Worm (Caenorhabditis elegans) whole organism, early embryonic: Measurements from ENCODE around the gene rgr-1.

ENCODE experiments used
- B0310.2 ChIP-seq: sonication (generic microtip); optimal IDR thresholded peaks from 2 replicates; lab custom pipeline; 2016; ENCODE audit warnings: mild to moderate bottlenecking, missing genetic modification characterization, missing compliant biosample characterization
- F13C5.2 ChIP-seq: sonication (generic microtip); optimal IDR thresholded peaks from 2 replicates; lab custom pipeline; 2017; ENCODE audit warnings: mild to moderate bottlenecking, missing genetic modification characterization, inconsistent platforms, missing compliant biosample characterization
- aly-1 ChIP-seq: sonication (generic microtip); optimal IDR thresholded peaks from 2 replicates; lab custom pipeline; 2016; ENCODE audit warnings: missing genetic modification characterization, missing compliant biosample characterization
- ama-1 ChIP-seq: fragments of 150-350 bp; optimal IDR thresholded peaks from 2 replicates; lab custom pipeline; 2014
- ceh-13 ChIP-seq: fragments of 200-800 bp; sonication (Bioruptor generic); optimal IDR thresholded peaks from 2 replicates; lab custom pipeline; 2018; ENCODE audit warnings: mild to moderate bottlenecking, missing genetic modification characterization, missing compliant biosample characterization
- ceh-36 ChIP-seq: sonication (generic microtip); optimal IDR thresholded peaks from 2 replicates; lab custom pipeline; 2016; ENCODE audit warnings: missing genetic modification characterization, inconsistent platforms, missing compliant biosample characterization
- ets-7 ChIP-seq: sonication (generic microtip); optimal IDR thresholded peaks from 2 replicates; lab custom pipeline; 2016; ENCODE audit warnings: missing genotype, missing genetic modification characterization, missing compliant biosample characterization
- flt-1 ChIP-seq: fragments of 200-800 bp; sonication (Bioruptor generic); IDR thresholded peaks from 2 replicates; pipeline ENCODE4 v1.3.6; 2022; ENCODE audit warnings: missing genetic modification characterization, missing compliant biosample characterization
- hmbx-1 ChIP-seq: sonication (generic microtip); optimal IDR thresholded peaks from 2 replicates; lab custom pipeline; 2016; ENCODE audit warnings: mild to moderate bottlenecking, missing genetic modification characterization, missing compliant biosample characterization
- hmg-4 ChIP-seq: fragments of 200-800 bp; sonication (Bioruptor generic); optimal IDR thresholded peaks from 2 replicates; lab custom pipeline; 2018; ENCODE audit warnings: mild to moderate bottlenecking, missing genetic modification characterization, missing compliant biosample characterization
- hnd-1 ChIP-seq: sonication (generic microtip); optimal IDR thresholded peaks from 2 replicates; lab custom pipeline; 2016; ENCODE audit warnings: missing genetic modification characterization, missing compliant biosample characterization
- pes-1 ChIP-seq: fragments of 200-800 bp; sonication (Bioruptor generic); IDR thresholded peaks from 2 replicates; pipeline ENCODE4 v1.3.6; 2022; ENCODE audit warnings: missing genetic modification reagents, missing genetic modification characterization, missing compliant biosample characterization
- scrt-1 ChIP-seq: fragments of 200-800 bp; sonication (Bioruptor generic); IDR thresholded peaks from 2 replicates; pipeline ENCODE4 v1.3.6; 2022; ENCODE audit warnings: missing genetic modification characterization, missing compliant biosample characterization
- sea-1 ChIP-seq: fragments of 200-800 bp; sonication (Bioruptor generic); conservative IDR thresholded peaks from 2 replicates; pipeline ENCODE4 v1.3.6; 2022; ENCODE audit warnings: missing genetic modification characterization, missing compliant biosample characterization
- tbx-11 ChIP-seq: fragments of 200-800 bp; sonication (Bioruptor generic); IDR thresholded peaks from 2 replicates; pipeline ENCODE4 v1.3.6; 2022; ENCODE audit warnings: missing genetic modification characterization, missing compliant biosample characterization
- tbx-37 ChIP-seq: fragments of 200-800 bp; sonication (Bioruptor generic); conservative IDR thresholded peaks from 2 replicates; pipeline ENCODE4 v1.3.6; 2022; ENCODE audit warnings: missing genetic modification reagents, missing genetic modification characterization, missing compliant biosample characterization
- tra-4 ChIP-seq: sonication (generic microtip); optimal IDR thresholded peaks from 2 replicates; lab custom pipeline; 2017; ENCODE audit warnings: missing genetic modification characterization, missing compliant biosample characterization

Gene rgr-1

ce11 chrIII:9393114-9393780 lies at the start of gene rgr-1, which contains the start of gene gpr-2:
TSS of gene rgr-1 (plus strand) at chrIII:9393730.
TSS of gene gpr-2 (minus strand) at chrIII:9393164.
- no peak for TF ChIP-seq B0310.2 (tag; lab: Kevin White, UChicago)

ce11 chrIII:9344347-9344746 lies 49.2 kb upstream of the rgr-1 start, which contains the start of gene emb-9:
TSS of gene emb-9 (minus strand) at chrIII:9344447.
- no peak for TF ChIP-seq sea-1
- TF ChIP-seq ama-1 (lab: Kevin White, UChicago): no peak
- TF ChIP-seq ets-7: no peak
- TF ChIP-seq ceh-13 (GFP tag; lab: Kevin White, UChicago): no peak
- TF ChIP-seq aly-1: no peak
- no peak for TF ChIP-seq tbx-37 (GFP tag; lab: Robert Waterston, UW)
- TF ChIP-seq tra-4 (tag; lab: Kevin White, UChicago): no peak
- TF ChIP-seq ceh-36 (tag; lab: Kevin White, UChicago): no peak
- no peak for TF ChIP-seq hmbx-1 (tag; lab: Kevin White, UChicago)
- TF ChIP-seq tbx-11 (GFP tag; lab: Robert Waterston, UW): no peak
- TF ChIP-seq pes-1 (GFP tag; lab: Robert Waterston, UW): no peak
- no peak for TF ChIP-seq B0310.2 (tag; lab: Kevin White, UChicago)
- TF ChIP-seq hmg-4 (GFP tag; lab: Kevin White, UChicago): no peak
- TF ChIP-seq scrt-1: no peak

ce11 chrIII:9346114-9346513 lies 47.4 kb upstream of the rgr-1 start:
- TF ChIP-seq tbx-37 (GFP tag; lab: Robert Waterston, UW): no peak
- TF ChIP-seq sea-1: no peak
- no peak for TF ChIP-seq scrt-1
- no peak for TF ChIP-seq ets-7
- no peak for TF ChIP-seq ama-1 (lab: Kevin White, UChicago)
- TF ChIP-seq flt-1 (GFP tag; lab: Robert Waterston, UW): no peak
- no peak for TF ChIP-seq ceh-13 (GFP tag; lab: Kevin White, UChicago)
- no peak for TF ChIP-seq B0310.2 (tag; lab: Kevin White, UChicago)
- TF ChIP-seq aly-1: no peak
- TF ChIP-seq tbx-11 (GFP tag; lab: Robert Waterston, UW): no peak
- no peak for TF ChIP-seq tra-4 (tag; lab: Kevin White, UChicago)
- no peak for TF ChIP-seq hnd-1 (tag; lab: Kevin White, UChicago)
- TF ChIP-seq hmbx-1 (tag; lab: Kevin White, UChicago): no peak
- no peak for TF ChIP-seq F13C5.2 (tag; lab: Kevin White, UChicago)
- no peak for TF ChIP-seq pes-1 (GFP tag; lab: Robert Waterston, UW)
- TF ChIP-seq ceh-36 (tag; lab: Kevin White, UChicago): no peak
- no peak for TF ChIP-seq hmg-4 (GFP tag; lab: Kevin White, UChicago)

ce11 chrIII:9346722-9347121 lies 46.8 kb upstream of the rgr-1 start:
- TF ChIP-seq hmg-4 (GFP tag; lab: Kevin White, UChicago) (no peak), tbx-11 (GFP tag; lab: Robert Waterston, UW) (no peak)

- TF ChIP-seq tra-4 (tag; lab: Kevin White, UChicago) (no peak), ceh-13 (GFP tag; lab: Kevin White, UChicago) (no peak), sea-1 (no peak), hmbx-1 (tag; lab: Kevin White, UChicago) (no peak), scrt-1 (no peak), ceh-36 (tag; lab: Kevin White, UChicago) (no peak), flt-1 (GFP tag; lab: Robert Waterston, UW) (no peak)
Observed at ce11 chrIII:9353814-9354213, 39.7 kb upstream of the rgr-1 start.

- no peak for TF ChIP-seq ets-7
- no peak for TF ChIP-seq tbx-37 (GFP tag; lab: Robert Waterston, UW)
- no peak for TF ChIP-seq scrt-1
Observed at ce11 chrIII:9355412-9355969, 38.0 kb upstream of the rgr-1 start, which contains the start of gene chtb-1. TSS of gene chtb-1 (minus strand) at chrIII:9355462.

ce11 chrIII:9359060-9359459 lies 34.5 kb upstream of the rgr-1 start, which contains the start of gene K04H4.5:
TSS of gene K04H4.5 (plus strand) at chrIII:9359360.
- no peak for TF ChIP-seq aly-1
- TF ChIP-seq hmg-4 (GFP tag; lab: Kevin White, UChicago): no peak
- TF ChIP-seq flt-1 (GFP tag; lab: Robert Waterston, UW): no peak
- TF ChIP-seq tbx-11 (GFP tag; lab: Robert Waterston, UW): no peak
- no peak for TF ChIP-seq hmbx-1 (tag; lab: Kevin White, UChicago)
- no peak for TF ChIP-seq ets-7

- no peak for TF ChIP-seq tbx-37 (GFP tag; lab: Robert Waterston, UW)
- no peak for TF ChIP-seq F13C5.2 (tag; lab: Kevin White, UChicago)
- no peak for TF ChIP-seq flt-1 (GFP tag; lab: Robert Waterston, UW)
- no peak for TF ChIP-seq hnd-1 (tag; lab: Kevin White, UChicago)
- TF ChIP-seq tbx-11 (GFP tag; lab: Robert Waterston, UW): no peak
- TF ChIP-seq aly-1: no peak
- TF ChIP-seq scrt-1: no peak
- no peak for TF ChIP-seq ama-1 (lab: Kevin White, UChicago)
Observed at ce11 chrIII:9361228-9361627, 32.3 kb upstream of the rgr-1 start, which contains the start of gene flp-25. TSS of gene flp-25 (plus strand) at chrIII:9361528.
